Worm (Caenorhabditis elegans): ENCODE measurements around the gene T21B10.3.

T21B10.3 gene

ce11 chrII:8969251-8970183, 35.3 kb downstream of the T21B10.3 start, which contains the start of the genes szy-20 and C18E9.5 (continued):
- peak; percentile 80 for TF ChIP-seq nhr-90 (tag; optimal IDR thresholded peaks at IDR 0.05; ENCODE audit: poor library complexity)
- TF ChIP-seq mef-2 (tag; optimal IDR thresholded peaks at IDR 0.05) = no peak
- peak; percentile 87 for TF ChIP-seq unc-86 (tag; optimal IDR thresholded peaks at IDR 0.05)
- TF ChIP-seq jun-1 (tag; optimal IDR thresholded peaks at IDR 0.05) = peak; percentile 84
- peak; percentile 63 for TF ChIP-seq grh-1 (GFP tag; IDR thresholded peaks at IDR 0.05)
- TF ChIP-seq unc-30 (tag; optimal IDR thresholded peaks at IDR 0.05) = no peak
- TF ChIP-seq alr-1 (tag; optimal IDR thresholded peaks at IDR 0.05; ENCODE audit: borderline replicate concordance) = no peak
- TF ChIP-seq sup-37 (GFP tag; optimal IDR thresholded peaks at IDR 0.05) = peak; percentile 62
- TF ChIP-seq irx-1 (tag; optimal IDR thresholded peaks at IDR 0.05) = peak; percentile 83
- TF ChIP-seq tbx-2 (tag; optimal IDR thresholded peaks at IDR 0.05) = peak; percentile 89
- peak; percentile 84 for TF ChIP-seq xbp-1 (tag; optimal IDR thresholded peaks at IDR 0.05)
- peak; percentile 60 for TF ChIP-seq fkh-4 (tag; optimal IDR thresholded peaks at IDR 0.05; ENCODE audit: borderline replicate concordance)
- TF ChIP-seq lin-15B (tag; optimal IDR thresholded peaks at IDR 0.05) = peak; percentile 72
- peak; percentile 90 for TF ChIP-seq lin-14 (GFP tag; optimal IDR thresholded peaks at IDR 0.05)
- TF ChIP-seq nhr-20 (tag; optimal IDR thresholded peaks at IDR 0.05) = peak; percentile 87
- TF ChIP-seq ama-1 (optimal IDR thresholded peaks at IDR 0.05) = no peak
- TF ChIP-seq snu-23 (GFP tag; optimal IDR thresholded peaks at IDR 0.05) = peak; percentile 89
- TF ChIP-seq unc-62 (GFP tag; optimal IDR thresholded peaks at IDR 0.05) = no peak
- TF ChIP-seq rnt-1 (tag; optimal IDR thresholded peaks at IDR 0.05) = peak; percentile 91
- TF ChIP-seq zag-1 (tag; optimal IDR thresholded peaks at IDR 0.05) = peak; percentile 21
- peak; percentile 47 for TF ChIP-seq skn-1 (tag; optimal IDR thresholded peaks at IDR 0.05)
- peak; percentile 76 to 92 (median 80) for TF ChIP-seq ceh-82 (tag; optimal IDR thresholded peaks at IDR 0.05)
- TF ChIP-seq unc-98 (GFP tag; IDR thresholded peaks at IDR 0.05) = no peak
- peak; percentile 22 for TF ChIP-seq sox-4 (tag; optimal IDR thresholded peaks at IDR 0.05)
- peak; percentile 23 for TF ChIP-seq blmp-1 (tag; optimal IDR thresholded peaks at IDR 0.05)
- TF ChIP-seq Y116A8C.19 (tag; optimal IDR thresholded peaks at IDR 0.05; ENCODE audit: borderline replicate concordance) = no peak
- no peak for TF ChIP-seq efl-3 (GFP tag; optimal IDR thresholded peaks at IDR 0.05)
- no peak for TF ChIP-seq nhr-12 (tag; optimal IDR thresholded peaks at IDR 0.05)
- peak; percentile 97 to 98 (median 98) for TF ChIP-seq dpl-1 (GFP tag; optimal IDR thresholded peaks at IDR 0.05)
- peak; percentile 88 for TF ChIP-seq nhr-85 (tag)
- peak; percentile 90 for TF ChIP-seq swsn-7 (tag; optimal IDR thresholded peaks at IDR 0.05)
- no peak for TF ChIP-seq C34B4.2 (tag; optimal IDR thresholded peaks at IDR 0.05)
- peak; percentile 36 for TF ChIP-seq lir-3 (tag; optimal IDR thresholded peaks at IDR 0.05; ENCODE audit: poor library complexity)
- peak; percentile 93 for TF ChIP-seq nhr-47 (tag; optimal IDR thresholded peaks at IDR 0.05)
- peak; percentile 87 for TF ChIP-seq isw-1 (GFP tag; IDR thresholded peaks at IDR 0.05)
- peak; percentile 98 to 99 for TF ChIP-seq efl-1 (optimal IDR thresholded peaks at IDR 0.05)
- peak; percentile 97 to 100 for TF ChIP-seq efl-1 (GFP tag; optimal IDR thresholded peaks at IDR 0.05 in 1 of 2)
- peak; percentile 14 for TF ChIP-seq ztf-4 (tag; optimal IDR thresholded peaks at IDR 0.05)
- TF ChIP-seq hpl-2 (GFP tag; optimal IDR thresholded peaks at IDR 0.05) = peak; percentile 20
- peak; percentile 54 for TF ChIP-seq zip-4 (GFP tag; optimal IDR thresholded peaks at IDR 0.05)
- TF ChIP-seq unc-130 (tag; optimal IDR thresholded peaks at IDR 0.05) = peak; percentile 17
- TF ChIP-seq C16A3.4 (tag; optimal IDR thresholded peaks at IDR 0.05) = peak; percentile 73
- TF ChIP-seq ceh-90 (tag; optimal IDR thresholded peaks at IDR 0.05) = peak; percentile 38
- TF ChIP-seq lin-39 (tag; optimal IDR thresholded peaks at IDR 0.05) = peak; percentile 90
- TF ChIP-seq fkh-8 (tag; optimal IDR thresholded peaks at IDR 0.05) = peak; percentile 80
- TF ChIP-seq pax-3 (tag; optimal IDR thresholded peaks at IDR 0.05) = peak; percentile 66
- TF ChIP-seq dsc-1 (tag; optimal IDR thresholded peaks at IDR 0.05) = peak; percentile 92
- peak; percentile 62; the same call in 1 of the 2 replicates for TF ChIP-seq mab-9 (GFP tag; IDR thresholded peaks at IDR 0.05)
- TF ChIP-seq nhr-76 (tag; optimal IDR thresholded peaks at IDR 0.05) = no peak
- peak in 1 of 2 experiments; percentile 65 for TF ChIP-seq mdl-1 (tag; optimal IDR thresholded peaks at IDR 0.05)
- TF ChIP-seq lin-35 (GFP tag; optimal IDR thresholded peaks at IDR 0.05) = peak; percentile 98
